Comparison of ENCODE assay signal across 1 fruit fly cellular context in the genomic region with DNA sequence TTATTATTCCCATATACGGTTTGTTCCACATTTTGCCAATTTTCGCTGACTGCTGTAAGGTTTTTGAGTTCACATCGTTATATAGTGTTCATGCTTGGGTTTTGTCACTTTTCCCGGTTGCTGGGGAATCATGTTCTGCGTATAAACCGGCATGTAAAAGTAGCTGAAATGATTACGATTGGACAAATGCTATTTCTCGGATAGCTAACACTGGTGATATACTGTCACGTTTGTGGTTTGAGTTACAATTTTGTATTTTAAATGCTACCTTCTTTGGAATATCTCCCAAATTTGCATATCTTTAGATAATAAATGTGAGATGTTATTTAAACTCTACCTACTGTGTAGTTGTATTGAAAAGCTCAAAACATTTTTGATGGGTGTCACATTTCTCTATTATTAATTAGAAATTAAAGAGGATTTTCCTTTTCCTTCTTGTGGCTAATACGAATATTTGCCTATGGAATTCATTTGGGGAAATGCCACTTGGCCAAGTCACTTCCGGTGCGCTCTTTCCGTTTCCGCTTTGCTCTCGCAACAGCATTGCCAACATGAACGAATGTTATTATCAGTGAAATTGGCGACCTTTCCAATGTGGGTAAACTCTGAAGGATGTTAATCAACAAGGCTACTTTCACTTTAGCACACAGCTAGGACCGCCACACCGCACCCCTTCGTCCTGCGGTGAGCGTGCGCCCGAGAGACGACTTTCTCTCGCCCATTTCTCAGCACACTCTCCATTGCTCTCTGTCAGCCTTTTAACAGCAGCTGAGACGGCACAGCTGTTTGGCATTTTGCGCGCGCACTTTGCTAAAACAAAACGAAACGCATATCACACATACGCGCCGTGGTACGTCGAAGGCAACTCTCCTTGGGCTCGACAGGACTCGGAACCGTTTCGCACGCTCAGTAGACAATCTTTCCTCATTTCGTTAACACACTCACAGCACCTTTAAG.
TF ChIP-seq lines count a peak whose summit lies in the region.

A gene (minus strand): TSS at position 51 of the 957 bp plus-strand sequence.
A gene (plus strand): TSS at position 907 of the 957 bp plus-strand sequence.
A gene (plus strand): TSS at position 907 of the 957 bp plus-strand sequence.

TF ChIP-seq in whole organism, embryonic, 481 proteins besides CTCF, POLR2A, EP300 and RAD21 (continued from another document):
- TF ChIP-seq CG14441 (GFP tag; IDR thresholded peaks at IDR 0.05; lab: Robert Waterston, UW) (0 out of 2 replicates have a peak, but pooled peaks have one; percentile 11), Vsx1 (GFP tag; optimal IDR thresholded peaks at IDR 0.05; lab: Kevin White, UChicago) (peak; percentile 65), CG11560 (tag; IDR thresholded peaks at IDR 0.05; lab: Robert Waterston, UW) (no peak), Dfd (GFP tag; optimal IDR thresholded peaks at IDR 0.05; lab: Kevin White, UChicago) (no peak), schlank (tag; optimal IDR thresholded peaks at IDR 0.05; lab: Kevin White, UChicago) (peak; percentile 89), Myb (GFP tag; optimal IDR thresholded peaks at IDR 0.05; lab: Kevin White, UChicago) (no peak), CG1529 (GFP tag; optimal IDR thresholded peaks at IDR 0.05; lab: Kevin White, UChicago) (peak; percentile 12), Sox100B (GFP tag; optimal IDR thresholded peaks at IDR 0.05; lab: Kevin White, UChicago) (peak; percentile 54), Abd-B (GFP tag; optimal IDR thresholded peaks at IDR 0.05; lab: Kevin White, UChicago) (no peak), CG12299 (tag; optimal IDR thresholded peaks at IDR 0.05; lab: Kevin White, UChicago) (peak; percentile 82), pfk (GFP tag; optimal IDR thresholded peaks at IDR 0.05; lab: Kevin White, UChicago) (peak; percentile 58), insv (GFP tag; optimal IDR thresholded peaks at IDR 0.05; lab: Kevin White, UChicago) (peak in 1 of 2 experiments; percentile 49), az2 (GFP tag; optimal IDR thresholded peaks at IDR 0.05; lab: Kevin White, UChicago) (no peak), ATbp (GFP tag; optimal IDR thresholded peaks at IDR 0.05; lab: Kevin White, UChicago) (peak; percentile 66), sd (tag; optimal IDR thresholded peaks at IDR 0.05; lab: Kevin White, UChicago) (no peak), grn (GFP tag; optimal IDR thresholded peaks at IDR 0.05; lab: Kevin White, UChicago) (peak; percentile 1), gsb (GFP tag; IDR thresholded peaks at IDR 0.05; lab: Robert Waterston, UW) (no peak), exex (tag; optimal IDR thresholded peaks at IDR 0.05; lab: Kevin White, UChicago) (peak; percentile 48), Dip2 (GFP tag; IDR thresholded peaks at IDR 0.05; lab: Robert Waterston, UW) (no peak), CG14667 (GFP tag; IDR thresholded peaks at IDR 0.05; lab: Robert Waterston, UW) (no peak), CG2678 (tag; optimal IDR thresholded peaks at IDR 0.05; lab: Kevin White, UChicago) (no peak), pnt (GFP tag; optimal IDR thresholded peaks at IDR 0.05; lab: Kevin White, UChicago) (no peak), CG30020 (tag; optimal IDR thresholded peaks at IDR 0.05; lab: Kevin White, UChicago) (no peak), MESR4 (GFP tag; optimal IDR thresholded peaks at IDR 0.05; lab: Kevin White, UChicago) (peak; percentile 11), run (tag; optimal IDR thresholded peaks at IDR 0.05; lab: Kevin White, UChicago) (peak; percentile 41), lov (optimal IDR thresholded peaks at IDR 0.05; lab: Kevin White, UChicago) (no peak), lov (GFP tag; IDR thresholded peaks at IDR 0.05; lab: Robert Waterston, UW) (peak; percentile 53; the same call in 1 of the 3 replicates), Usf (GFP tag; optimal IDR thresholded peaks at IDR 0.05; lab: Kevin White, UChicago) (no peak), Side (GFP tag; optimal IDR thresholded peaks at IDR 0.05; lab: Kevin White, UChicago) (peak; percentile 28), CG9876 (GFP tag; optimal IDR thresholded peaks at IDR 0.05; lab: Kevin White, UChicago) (no peak), CG8765 (GFP tag; IDR thresholded peaks at IDR 0.05; lab: Robert Waterston, UW) (no peak), Stat92E (GFP tag; optimal IDR thresholded peaks at IDR 0.05; lab: Kevin White, UChicago) (no peak), CG12391 (tag; optimal IDR thresholded peaks at IDR 0.05; lab: Kevin White, UChicago) (no peak), kni (GFP tag; optimal IDR thresholded peaks at IDR 0.05; lab: Kevin White, UChicago) (no peak), D (optimal IDR thresholded peaks at IDR 0.05; lab: Kevin White, UChicago) (no peak), D (GFP tag; optimal IDR thresholded peaks at IDR 0.05; lab: Kevin White, UChicago) (no peak), CG5953 (GFP tag; IDR thresholded peaks at IDR 0.05; lab: Robert Waterston, UW) (no peak), CG13424 (tag; optimal IDR thresholded peaks at IDR 0.05; lab: Kevin White, UChicago) (no peak), CG8089 (GFP tag; optimal IDR thresholded peaks at IDR 0.05; lab: Kevin White, UChicago) (peak; percentile 13), C15 (GFP tag; IDR thresholded peaks at IDR 0.05; lab: Robert Waterston, UW) (no peak), CG12071 (GFP tag; optimal IDR thresholded peaks at IDR 0.05; lab: Kevin White, UChicago) (peak; percentile 89), br (optimal IDR thresholded peaks at IDR 0.05; lab: Kevin White, UChicago) (no peak), CG16813 (GFP tag; IDR thresholded peaks at IDR 0.05; lab: Robert Waterston, UW; ENCODE audit: partially characterized antibody) (no peak), danr (GFP tag; IDR thresholded peaks at IDR 0.05; lab: Robert Waterston, UW) (no peak), CG15514 (GFP tag; optimal IDR thresholded peaks at IDR 0.05; lab: Kevin White, UChicago) (peak; percentile 87), her (GFP tag; optimal IDR thresholded peaks at IDR 0.05; lab: Kevin White, UChicago) (peak; percentile 42), dpn (GFP tag; optimal IDR thresholded peaks at IDR 0.05; lab: Kevin White, UChicago) (peak in 1 of 2 experiments; percentile 1), crp (GFP tag; optimal IDR thresholded peaks at IDR 0.05; lab: Kevin White, UChicago) (peak in 1 of 2 experiments; percentile 42), pan (optimal IDR thresholded peaks at IDR 0.05; lab: Kevin White, UChicago) (no peak), pan (GFP tag; optimal IDR thresholded peaks at IDR 0.05 in 1 of 2, IDR thresholded peaks at IDR 0.05 in 1 of 2) (no peak), sens (GFP tag; lab: Kevin White, UChicago) (peak; percentile 82), CG4617 (GFP tag; optimal IDR thresholded peaks at IDR 0.05; lab: Kevin White, UChicago; ENCODE audit: borderline replicate concordance) (no peak), CG9817 (tag; optimal IDR thresholded peaks at IDR 0.05; lab: Kevin White, UChicago) (peak; percentile 44), trh (GFP tag; optimal IDR thresholded peaks at IDR 0.05; lab: Kevin White, UChicago) (no peak), lab (GFP tag; optimal IDR thresholded peaks at IDR 0.05; lab: Kevin White, UChicago) (peak; percentile 94), Ets97D (GFP tag; optimal IDR thresholded peaks at IDR 0.05; lab: Kevin White, UChicago) (peak; percentile 97), CG14860 (GFP tag; IDR thresholded peaks at IDR 0.05; lab: Robert Waterston, UW; ENCODE audit: partially characterized antibody) (no peak), hbn (GFP tag; IDR thresholded peaks at IDR 0.05; lab: Robert Waterston, UW; ENCODE audit: partially characterized antibody) (no peak), PHDP (tag; optimal IDR thresholded peaks at IDR 0.05; lab: Kevin White, UChicago) (peak; percentile 66), CG10267 (tag; optimal IDR thresholded peaks at IDR 0.05; lab: Kevin White, UChicago) (peak; percentile 13), CG9797 (GFP tag; optimal IDR thresholded peaks at IDR 0.05; lab: Kevin White, UChicago) (no peak), CG18476 (GFP tag; optimal IDR thresholded peaks at IDR 0.05; lab: Kevin White, UChicago) (no peak), CG5245 (GFP tag; optimal IDR thresholded peaks at IDR 0.05; lab: Kevin White, UChicago) (no peak), cwo (GFP tag; optimal IDR thresholded peaks at IDR 0.05; lab: Kevin White, UChicago) (peak; percentile 56), gcm2 (GFP tag; optimal IDR thresholded peaks at IDR 0.05; lab: Kevin White, UChicago) (no peak), rib (GFP tag; IDR thresholded peaks at IDR 0.05; lab: Robert Waterston, UW) (no peak), jing (GFP tag; optimal IDR thresholded peaks at IDR 0.05; lab: Kevin White, UChicago) (no peak), CG12942 (GFP tag; optimal IDR thresholded peaks at IDR 0.05; lab: Kevin White, UChicago) (no peak), bcd (GFP tag; optimal IDR thresholded peaks at IDR 0.05; lab: Kevin White, UChicago) (peak; percentile 46), kay (GFP tag; optimal IDR thresholded peaks at IDR 0.05; lab: Kevin White, UChicago) (no peak), lbe (GFP tag; optimal IDR thresholded peaks at IDR 0.05; lab: Kevin White, UChicago) (no peak), grau (tag; optimal IDR thresholded peaks at IDR 0.05; lab: Kevin White, UChicago) (peak; percentile 57), CG13894 (tag; optimal IDR thresholded peaks at IDR 0.05; lab: Kevin White, UChicago) (peak; percentile 74), CG10565 (GFP tag; optimal IDR thresholded peaks at IDR 0.05; lab: Kevin White, UChicago) (no peak), CoRest (tag; optimal IDR thresholded peaks at IDR 0.05; lab: Kevin White, UChicago) (no peak), gcm (GFP tag; optimal IDR thresholded peaks at IDR 0.05; lab: Kevin White, UChicago) (no peak), H2.0 (GFP tag; IDR thresholded peaks at IDR 0.05; lab: Robert Waterston, UW) (no peak), Mad (GFP tag; optimal IDR thresholded peaks at IDR 0.05; lab: Kevin White, UChicago) (peak; percentile 35), Chrac-16 (GFP tag; optimal IDR thresholded peaks at IDR 0.05; lab: Kevin White, UChicago) (no peak), dmrt99B (tag; optimal IDR thresholded peaks at IDR 0.05; lab: Kevin White, UChicago) (peak; percentile 51), ash1 (GFP tag; optimal IDR thresholded peaks at IDR 0.05; lab: Kevin White, UChicago) (peak; percentile 24), D19B (GFP tag; optimal IDR thresholded peaks at IDR 0.05; lab: Kevin White, UChicago) (peak; percentile 32), CG11723 (GFP tag; optimal IDR thresholded peaks at IDR 0.05; lab: Kevin White, UChicago) (peak; percentile 42), CG15011 (GFP tag; optimal IDR thresholded peaks at IDR 0.05; lab: Kevin White, UChicago) (peak; percentile 68), wek (GFP tag; optimal IDR thresholded peaks at IDR 0.05; lab: Kevin White, UChicago) (peak; percentile 80), Eip74EF (GFP tag; optimal IDR thresholded peaks at IDR 0.05; lab: Kevin White, UChicago) (no peak), CG7556 (GFP tag; optimal IDR thresholded peaks at IDR 0.05; lab: Kevin White, UChicago) (peak; percentile 48), Hr51 (GFP tag; optimal IDR thresholded peaks at IDR 0.05; lab: Kevin White, UChicago) (peak in 1 of 2 experiments; percentile 69), NK7.1 (GFP tag; optimal IDR thresholded peaks at IDR 0.05; lab: Kevin White, UChicago) (no peak), CG1233 (GFP tag; optimal IDR thresholded peaks at IDR 0.05; lab: Kevin White, UChicago) (peak; percentile 69), chinmo (GFP tag; IDR thresholded peaks at IDR 0.05; lab: Robert Waterston, UW; ENCODE audit: partially characterized antibody) (no peak), vvl (GFP tag; IDR thresholded peaks at IDR 0.05; lab: Robert Waterston, UW) (0 out of 2 replicates have a peak, but pooled peaks have one; percentile 60), CG3995 (GFP tag; optimal IDR thresholded peaks at IDR 0.05; lab: Kevin White, UChicago) (no peak), Neu2 (GFP tag; optimal IDR thresholded peaks at IDR 0.05; lab: Kevin White, UChicago; ENCODE audit: borderline replicate concordance) (no peak), CG10274 (GFP tag; optimal IDR thresholded peaks at IDR 0.05; lab: Kevin White, UChicago) (peak; percentile 23)
